Worm (Caenorhabditis elegans) whole organism, L3 larva: Measurements from ENCODE around the gene T13G4.1.

Experiments
- ZK546.5 ChIP-seq: sonication (generic microtip); optimal IDR thresholded peaks from 2 replicates; lab custom pipeline; 2017; ENCODE audit warnings: missing biosample characterization, missing genetic modification characterization
- ceh-16 ChIP-seq: sonication (generic microtip); optimal IDR thresholded peaks from 2 replicates; lab custom pipeline; 2017; ENCODE audit warnings: missing biosample characterization, missing genetic modification characterization
- eor-1 ChIP-seq, 2 experiments: fragments of 150-350 bp; optimal IDR thresholded peaks; 2 replicates each; lab custom pipeline; 2014 to 2018; ENCODE audit warnings: missing biosample characterization in 2 of 2, missing genetic modification characterization in 2 of 2
- fos-1 ChIP-seq: fragments of 150-350 bp; optimal IDR thresholded peaks from 2 replicates; lab custom pipeline; 2014; ENCODE audit warnings: missing biosample characterization, missing genetic modification characterization
- lsy-12 ChIP-seq: sonication (generic microtip); optimal IDR thresholded peaks from 2 replicates; lab custom pipeline; 2016; ENCODE audit warnings: mild to moderate bottlenecking, missing genetic modification characterization, missing compliant biosample characterization
- nfya-1 ChIP-seq: sonication (generic microtip); optimal IDR thresholded peaks from 2 replicates; lab custom pipeline; 2017; ENCODE audit warnings: missing genetic modification characterization, mild to moderate bottlenecking, missing compliant biosample characterization, antibody characterized with exemption, moderate library complexity; ENCODE audit not compliant: insufficient read depth
- nhr-11 ChIP-seq: fragments of 150-350 bp; optimal IDR thresholded peaks from 2 replicates; lab custom pipeline; 2014; ENCODE audit warnings: missing biosample characterization, missing genetic modification characterization
- nhr-12 ChIP-seq: fragments of 150-350 bp; optimal IDR thresholded peaks from 2 replicates; lab custom pipeline; 2014; ENCODE audit warnings: missing biosample characterization, missing genetic modification characterization
- nhr-28 ChIP-seq: fragments of 150-350 bp; optimal IDR thresholded peaks from 2 replicates; lab custom pipeline; 2014; ENCODE audit warnings: missing biosample characterization, missing genetic modification characterization
- nhr-43 ChIP-seq: sonication (generic microtip); optimal IDR thresholded peaks from 2 replicates; lab custom pipeline; 2016; ENCODE audit warnings: mild to moderate bottlenecking, missing genetic modification characterization, missing compliant biosample characterization; ENCODE audit not compliant: poor library complexity, severe bottlenecking
- nhr-67 ChIP-seq: fragments of 150-350 bp; optimal IDR thresholded peaks from 2 replicates; lab custom pipeline; 2014; ENCODE audit warnings: missing biosample characterization, missing genetic modification characterization
- sea-2 ChIP-seq: fragments of 150-350 bp; sonication (generic microtip); optimal IDR thresholded peaks from 4 replicates; lab custom pipeline; 2014; ENCODE audit warnings: missing biosample characterization, missing genetic modification reagents, missing genetic modification characterization
- ztf-4 ChIP-seq: fragments of 150-350 bp; optimal IDR thresholded peaks from 2 replicates; lab custom pipeline; 2014; ENCODE audit warnings: missing biosample characterization, missing genetic modification characterization

Gene T13G4.1

ce11 chrX:1242763-1243162 lies 49.8 kb downstream of the T13G4.1 start:
- TF ChIP-seq sea-2 (no peak), ztf-4 (tag; lab: Kevin White, UChicago) (no peak), nhr-43 (no peak), nhr-12 (tag; lab: Kevin White, UChicago) (no peak), lsy-12 (tag; lab: Kevin White, UChicago) (no peak), eor-1 (tag; optimal IDR thresholded peaks at IDR 0.05; lab: Kevin White, UChicago) (no peak), nhr-28 (no peak), nhr-11 (tag; lab: Kevin White, UChicago) (no peak), ceh-16 (tag; lab: Kevin White, UChicago) (no peak), ZK546.5 (tag; lab: Kevin White, UChicago) (no peak), nhr-67 (no peak), nfya-1 (tag; lab: Kevin White, UChicago) (no peak), fos-1 (tag; lab: Kevin White, UChicago) (no peak)
